Fruit fly (Drosophila melanogaster): Measurements from ENCODE around the gene CG3868.
A peak's percentile ranks its signal among the peaks of the same experiment; 100 is the strongest.

The CG3868 gene

dm6 chr3L:14409419-14410145 is 7.1 kb upstream of the CG3868 start, which contains the start of gene stwl:
Gene stwl (minus strand): TSS chr3L:14409939.
- TF ChIP-seq CTCF (optimal IDR thresholded peaks at IDR 0.05) (peak; percentile 37 to 65), CG8478 (optimal IDR thresholded peaks at IDR 0.05) (no peak)

DNA sequence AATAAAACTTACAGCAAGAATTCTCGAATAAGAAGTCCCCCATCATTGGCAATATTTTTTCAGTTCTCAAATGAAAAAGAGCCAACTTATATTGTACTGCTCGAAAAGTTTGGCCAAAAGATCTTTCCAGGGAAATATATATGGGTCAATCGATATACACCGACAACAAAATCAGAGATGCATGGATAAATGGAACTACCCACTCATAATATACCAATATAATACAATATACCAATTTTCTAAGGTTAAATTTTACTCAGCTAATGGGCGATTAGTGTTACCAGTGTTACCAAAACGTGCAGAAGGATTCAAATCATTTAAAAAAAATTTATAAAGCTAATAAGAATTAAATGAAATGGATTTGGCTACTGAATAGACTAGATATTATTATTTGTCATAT is 6.2 kb upstream of the CG3868 start:
- no peak for TF ChIP-seq CTCF (optimal IDR thresholded peaks at IDR 0.05)

DNA sequence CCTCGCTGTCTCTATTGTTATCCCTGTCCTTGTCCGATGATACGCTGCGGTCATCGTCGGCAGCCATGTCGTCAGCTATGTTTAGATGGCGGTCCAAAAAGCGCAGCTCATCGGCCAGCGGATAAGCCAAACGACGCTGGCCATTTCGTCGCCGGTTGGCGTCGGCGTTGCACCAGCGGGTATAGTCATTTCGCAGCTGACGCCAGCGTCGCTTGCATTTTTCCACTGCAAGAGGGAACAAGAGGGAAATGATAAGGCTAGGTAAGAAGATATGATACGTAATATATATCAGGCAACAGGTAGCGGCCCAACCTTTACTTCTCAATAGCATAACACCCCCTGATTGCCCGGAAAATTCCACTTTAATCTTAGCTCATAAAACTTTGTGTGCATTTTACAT is 4.1 kb upstream of the CG3868 start:
- no peak for TF ChIP-seq CG8478 (optimal IDR thresholded peaks at IDR 0.05)
- TF ChIP-seq CTCF (optimal IDR thresholded peaks at IDR 0.05): no peak

DNA sequence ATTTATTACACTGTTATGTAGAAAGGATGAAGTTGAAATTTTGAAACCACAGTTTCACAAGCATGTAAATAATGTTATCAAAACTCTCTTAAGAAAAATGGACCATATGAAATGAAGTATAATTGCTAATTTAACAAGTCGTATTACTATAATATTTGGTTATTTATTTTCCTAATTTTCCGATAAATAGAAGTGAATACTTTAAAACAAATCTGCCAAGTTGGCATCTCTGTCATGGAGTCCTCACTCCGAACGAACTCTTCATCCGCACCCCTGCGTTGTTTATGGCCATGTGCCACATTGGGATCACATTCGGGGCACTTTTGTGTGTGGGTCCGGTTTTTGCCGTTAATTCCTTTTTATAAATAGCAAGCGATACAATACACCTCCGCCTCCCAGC is 2.7 kb downstream of the CG3868 start:
- TF ChIP-seq CTCF (optimal IDR thresholded peaks at IDR 0.05) (no peak), CG8478 (optimal IDR thresholded peaks at IDR 0.05) (no peak)

DNA sequence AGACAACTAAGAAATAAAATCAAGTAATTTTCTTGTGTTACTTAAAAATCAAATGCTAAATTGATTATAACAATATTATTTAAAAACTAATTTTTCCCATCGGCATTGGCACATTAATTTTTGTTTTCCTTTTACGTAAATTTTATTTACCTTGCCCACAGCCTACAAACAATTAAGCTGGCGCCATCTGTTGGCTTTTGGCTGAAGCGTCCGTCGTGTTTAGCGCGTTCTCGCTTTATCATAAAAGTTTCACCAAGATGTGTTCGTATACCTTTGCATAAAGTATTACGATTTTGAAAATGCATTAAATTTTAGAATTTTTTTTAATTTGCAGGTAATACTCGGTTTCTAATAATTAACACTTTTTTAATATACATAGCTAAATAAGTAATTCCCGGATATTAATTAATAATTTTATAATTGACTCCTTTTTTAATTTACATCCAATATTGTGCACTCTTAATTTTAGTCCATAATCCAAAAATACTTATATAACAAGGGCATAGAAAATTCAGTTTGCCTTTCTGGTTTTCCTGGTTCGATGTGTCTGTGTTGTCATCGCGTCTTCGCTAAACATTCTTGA is 5.4 kb downstream of the CG3868 start:
- TF ChIP-seq CG8478 (optimal IDR thresholded peaks at IDR 0.05) (no peak), CTCF (optimal IDR thresholded peaks at IDR 0.05) (peak; percentile 30 to 85)

DNA sequence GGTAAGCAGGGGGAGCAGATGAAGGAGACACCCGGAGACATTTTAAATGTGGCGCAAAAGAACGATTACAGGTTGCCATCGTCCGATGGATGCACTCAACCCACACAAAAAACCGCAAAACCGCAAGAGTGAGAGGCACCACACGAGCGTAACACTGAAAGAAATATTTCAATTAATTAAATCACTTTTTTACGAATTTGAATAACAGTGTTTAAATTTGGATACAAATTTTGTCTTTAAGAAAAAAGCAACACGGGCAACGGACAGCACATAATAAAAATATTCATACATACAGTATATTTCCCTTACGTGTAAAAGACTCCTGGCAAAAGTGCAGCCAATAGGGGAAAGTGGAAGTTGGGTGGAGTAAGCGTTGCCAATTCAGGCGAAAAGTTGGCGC is 13.3 kb downstream of the CG3868 start:
- no peak for TF ChIP-seq CTCF (optimal IDR thresholded peaks at IDR 0.05)
- TF ChIP-seq CG8478 (optimal IDR thresholded peaks at IDR 0.05): no peak

- TF ChIP-seq CG8478 (optimal IDR thresholded peaks at IDR 0.05): no peak
- TF ChIP-seq CTCF (optimal IDR thresholded peaks at IDR 0.05): no peak
These were observed 21.0 kb downstream of the CG3868 start, which contains the start of gene CG43120 for dm6 chr3L:14381523-14381922. Gene CG43120 (plus strand): TSS chr3L:14381913.

dm6 chr3L:14375863-14376262 is 26.7 kb downstream of the CG3868 start:
- no peak for TF ChIP-seq CG8478 (optimal IDR thresholded peaks at IDR 0.05)
- no peak for TF ChIP-seq CTCF (optimal IDR thresholded peaks at IDR 0.05)

DNA sequence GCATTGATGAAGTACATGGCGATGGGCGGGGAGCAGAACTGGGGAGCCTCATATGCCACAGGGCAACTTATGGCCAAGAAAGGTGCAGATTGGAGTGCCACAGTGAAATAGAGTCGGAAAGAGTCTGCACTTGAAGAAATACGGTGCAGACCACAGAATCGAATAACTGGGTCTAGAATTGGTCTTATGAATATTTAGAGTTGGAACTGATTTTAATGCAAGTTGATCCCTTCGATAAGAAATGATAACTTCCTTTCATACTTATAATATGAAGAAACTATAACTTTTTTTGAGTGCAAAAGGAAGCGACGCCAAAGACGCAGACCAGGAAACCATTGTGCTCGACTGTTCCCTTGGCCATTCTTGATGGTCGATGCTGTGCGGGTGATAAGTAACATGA is 28.0 kb downstream of the CG3868 start:
- no peak for TF ChIP-seq CTCF (optimal IDR thresholded peaks at IDR 0.05)
- TF ChIP-seq CG8478 (optimal IDR thresholded peaks at IDR 0.05): no peak

DNA sequence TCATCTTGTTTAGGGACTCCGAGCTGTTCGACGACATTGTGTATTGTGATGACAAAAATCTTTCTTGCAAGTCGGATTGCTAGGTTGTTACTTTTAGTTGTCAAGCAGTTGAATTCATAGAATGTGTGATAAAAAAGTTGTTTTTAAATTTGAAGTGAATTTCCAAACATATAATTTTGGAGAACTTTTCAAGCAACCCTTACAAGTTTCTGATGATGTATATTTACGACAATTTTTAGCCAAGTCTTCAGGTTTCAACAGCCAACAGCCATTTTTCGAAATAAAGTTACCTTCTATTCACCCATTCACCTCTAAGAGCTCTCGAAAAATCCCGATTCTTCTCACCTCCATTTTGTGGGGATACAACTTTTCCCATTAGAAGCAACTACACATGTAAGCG is 32.9 kb downstream of the CG3868 start, which contains the start of gene CG13481:
Gene CG13481, minus strand, starts transcription at position 101 of the 400 bp plus-strand sequence.
- no peak for TF ChIP-seq CG8478 (optimal IDR thresholded peaks at IDR 0.05)
- TF ChIP-seq CTCF (optimal IDR thresholded peaks at IDR 0.05): no peak

dm6 chr3L:14366124-14366523 is 36.4 kb downstream of the CG3868 start:
- TF ChIP-seq CTCF (optimal IDR thresholded peaks at IDR 0.05) (no peak), CG8478 (optimal IDR thresholded peaks at IDR 0.05) (no peak)

DNA sequence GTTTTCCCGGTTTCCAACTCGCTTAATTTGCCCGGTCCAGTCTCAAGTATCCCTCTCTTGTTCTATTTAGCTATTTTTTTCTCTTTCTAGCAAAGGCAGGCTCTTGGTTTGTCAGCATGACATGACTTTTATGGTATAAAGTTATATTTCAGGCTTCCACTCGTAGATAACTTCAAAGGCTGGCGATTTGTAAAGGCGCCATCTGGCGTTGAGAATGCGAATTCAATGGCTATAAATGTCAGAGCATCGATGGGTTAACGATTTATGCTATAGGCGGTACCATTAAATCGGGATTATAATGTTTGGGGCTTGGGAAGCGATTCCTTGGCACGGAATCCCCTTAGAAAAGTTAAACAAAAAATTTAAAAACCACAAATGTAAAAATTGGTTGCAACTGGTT is 37.1 kb downstream of the CG3868 start:
- TF ChIP-seq CTCF (optimal IDR thresholded peaks at IDR 0.05) (peak; percentile 73 to 78), CG8478 (optimal IDR thresholded peaks at IDR 0.05) (no peak)

dm6 chr3L:14364701-14365100 is 37.8 kb downstream of the CG3868 start:
- TF ChIP-seq CG8478 (optimal IDR thresholded peaks at IDR 0.05) (no peak), CTCF (optimal IDR thresholded peaks at IDR 0.05) (no peak)

DNA sequence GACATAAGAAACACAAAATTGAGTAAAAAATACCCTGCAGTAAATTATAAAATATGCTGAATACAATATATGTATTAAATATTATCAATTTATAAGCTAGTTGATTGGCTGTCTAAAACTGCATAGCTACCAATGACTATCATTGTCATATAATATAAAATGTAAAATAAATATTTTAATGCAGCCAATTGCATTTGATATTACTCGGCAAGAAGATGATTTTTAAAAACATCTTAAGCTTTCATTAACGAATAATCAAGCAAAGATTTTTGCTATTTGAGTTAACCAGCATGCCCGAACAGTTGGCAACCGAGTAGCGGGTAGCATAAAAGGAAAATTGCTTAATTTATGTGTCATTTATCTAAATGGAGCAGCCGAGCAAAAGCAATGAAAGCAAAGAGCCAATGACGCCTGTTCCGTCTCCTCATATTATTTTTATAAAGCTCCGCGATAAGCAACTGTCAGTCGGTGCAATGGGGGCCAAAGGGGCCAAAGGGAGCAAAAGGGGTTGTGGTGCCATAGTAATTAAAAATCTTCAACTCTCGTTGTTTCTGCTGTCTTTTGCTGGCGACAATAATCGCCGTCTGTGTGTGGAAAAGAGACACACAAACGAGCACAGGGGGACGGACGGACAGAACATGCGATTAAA is 39.3 kb downstream of the CG3868 start:
- TF ChIP-seq CTCF (optimal IDR thresholded peaks at IDR 0.05) (no peak), CG8478 (optimal IDR thresholded peaks at IDR 0.05) (no peak)

dm6 chr3L:14362660-14363059 is 39.9 kb downstream of the CG3868 start:
- TF ChIP-seq CG8478 (optimal IDR thresholded peaks at IDR 0.05) (no peak), CTCF (optimal IDR thresholded peaks at IDR 0.05) (no peak)

DNA sequence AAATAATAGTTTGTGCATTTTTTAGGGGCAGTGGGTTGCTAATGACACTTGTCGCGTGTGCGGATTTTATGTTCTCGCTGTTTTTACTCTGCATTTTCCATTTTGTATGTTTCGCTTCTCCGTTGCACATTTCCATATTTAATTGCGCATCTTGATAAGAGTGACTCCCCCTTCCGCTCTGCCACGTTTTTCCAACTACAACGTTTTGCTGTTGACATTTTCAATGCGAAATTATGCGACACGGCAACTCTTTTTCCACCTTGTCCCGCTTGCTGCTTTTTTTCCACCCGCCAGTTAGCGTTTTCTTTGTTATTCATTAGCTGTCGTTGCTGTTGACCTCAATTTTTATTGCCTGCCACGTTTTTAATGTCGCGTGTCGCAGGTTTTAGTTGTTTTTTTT is 40.5 kb downstream of the CG3868 start:
- TF ChIP-seq CTCF (optimal IDR thresholded peaks at IDR 0.05) (no peak), CG8478 (optimal IDR thresholded peaks at IDR 0.05) (no peak)
